1 fruit fly cellular context compared by ENCODE assay signal in genomic region chr3L:12831290-12831952, dm6.
A peak's percentile ranks its signal among the peaks of the same experiment; 100 is the strongest.
TF ChIP-seq lines count a peak whose summit lies in the region.

No protein-coding gene starts in this region.

TF ChIP-seq in whole organism, embryonic, 481 proteins besides CTCF, POLR2A, EP300 and RAD21 (continued from another document and continues in another):
- TF ChIP-seq CG11456 (GFP tag; IDR thresholded peaks at IDR 0.05; lab: Robert Waterston, UW): no peak
- TF ChIP-seq HLH3B (GFP tag; IDR thresholded peaks at IDR 0.05; lab: Robert Waterston, UW): 0 out of 2 replicates have a peak, but pooled peaks have one; percentile 16
- peak; percentile 40 for TF ChIP-seq BtbVII (GFP tag; optimal IDR thresholded peaks at IDR 0.05; lab: Kevin White, UChicago)
- no peak for TF ChIP-seq pum (GFP tag; optimal IDR thresholded peaks at IDR 0.05; lab: Kevin White, UChicago)
- no peak for TF ChIP-seq CG7928 (GFP tag; optimal IDR thresholded peaks at IDR 0.05; lab: Kevin White, UChicago)
- TF ChIP-seq CG4730 (GFP tag; IDR thresholded peaks at IDR 0.05; lab: Robert Waterston, UW): peak; percentile 16; the same call in 1 of the 2 replicates
- TF ChIP-seq CG7745 (tag; optimal IDR thresholded peaks at IDR 0.05; lab: Kevin White, UChicago): no peak
- TF ChIP-seq CG10654 (GFP tag; optimal IDR thresholded peaks at IDR 0.05; lab: Kevin White, UChicago): no peak
- TF ChIP-seq CG17612 (GFP tag; IDR thresholded peaks at IDR 0.05; lab: Robert Waterston, UW): no peak
- TF ChIP-seq chn (GFP tag; optimal IDR thresholded peaks at IDR 0.05; lab: Kevin White, UChicago): peak; percentile 24
- no peak for TF ChIP-seq slou (GFP tag; optimal IDR thresholded peaks at IDR 0.05; lab: Kevin White, UChicago)
- no peak for TF ChIP-seq CG9215 (GFP tag; IDR thresholded peaks at IDR 0.05; lab: Robert Waterston, UW)
- TF ChIP-seq repo (GFP tag; optimal IDR thresholded peaks at IDR 0.05; lab: Kevin White, UChicago): no peak
- TF ChIP-seq CG32772 (GFP tag; IDR thresholded peaks at IDR 0.05; lab: Robert Waterston, UW): 0 out of 2 replicates have a peak, but pooled peaks have one; percentile 35
- TF ChIP-seq sqz (GFP tag; optimal IDR thresholded peaks at IDR 0.05; lab: Kevin White, UChicago): no peak
- TF ChIP-seq Pdp1 (GFP tag; optimal IDR thresholded peaks at IDR 0.05; lab: Kevin White, UChicago): peak in 1 of 2 experiments; percentile 27
- peak; percentile 10 for TF ChIP-seq tin (GFP tag; optimal IDR thresholded peaks at IDR 0.05; lab: Kevin White, UChicago)
- TF ChIP-seq CG10959 (GFP tag; IDR thresholded peaks at IDR 0.05; lab: Robert Waterston, UW): no peak
- TF ChIP-seq CG17385 (GFP tag; optimal IDR thresholded peaks at IDR 0.05; lab: Kevin White, UChicago): peak; percentile 33
- peak; percentile 66 for TF ChIP-seq Rfx (GFP tag; IDR thresholded peaks at IDR 0.05; lab: Robert Waterston, UW)
- no peak for TF ChIP-seq scrt (GFP tag; optimal IDR thresholded peaks at IDR 0.05; lab: Kevin White, UChicago)
- peak; percentile 51 for TF ChIP-seq NfI (GFP tag; optimal IDR thresholded peaks at IDR 0.05; lab: Kevin White, UChicago)
- TF ChIP-seq Atf-2 (GFP tag; optimal IDR thresholded peaks at IDR 0.05; lab: Kevin White, UChicago): peak; percentile 35
- peak; percentile 67 for TF ChIP-seq Xbp1 (GFP tag; optimal IDR thresholded peaks at IDR 0.05; lab: Kevin White, UChicago)
- no peak for TF ChIP-seq inv (GFP tag; IDR thresholded peaks at IDR 0.05; lab: Robert Waterston, UW; ENCODE audit: partially characterized antibody)
- TF ChIP-seq B-H2 (GFP tag; optimal IDR thresholded peaks at IDR 0.05; lab: Kevin White, UChicago): no peak
- TF ChIP-seq Fer3 (tag; optimal IDR thresholded peaks at IDR 0.05; lab: Kevin White, UChicago): peak; percentile 56
- no peak for TF ChIP-seq CG4328 (GFP tag; optimal IDR thresholded peaks at IDR 0.05; lab: Kevin White, UChicago)
- TF ChIP-seq Gsc (GFP tag; IDR thresholded peaks at IDR 0.05; lab: Robert Waterston, UW): no peak
- no peak for TF ChIP-seq tna (GFP tag; IDR thresholded peaks at IDR 0.05; lab: Robert Waterston, UW; ENCODE audit: partially characterized antibody)
- TF ChIP-seq p53 (GFP tag; optimal IDR thresholded peaks at IDR 0.05; lab: Kevin White, UChicago): no peak
- no peak for TF ChIP-seq zf30C (GFP tag; optimal IDR thresholded peaks at IDR 0.05; lab: Kevin White, UChicago)
- TF ChIP-seq CG3726 (GFP tag; IDR thresholded peaks at IDR 0.05; lab: Robert Waterston, UW): no peak
- TF ChIP-seq CG15601 (tag; optimal IDR thresholded peaks at IDR 0.05; lab: Kevin White, UChicago): no peak
- no peak for TF ChIP-seq CG7963 (GFP tag; IDR thresholded peaks at IDR 0.05; lab: Robert Waterston, UW; ENCODE audit: partially characterized antibody)
- TF ChIP-seq CG1602 (GFP tag; optimal IDR thresholded peaks at IDR 0.05; lab: Kevin White, UChicago): peak; percentile 34
- TF ChIP-seq ac (GFP tag; optimal IDR thresholded peaks at IDR 0.05; lab: Kevin White, UChicago): no peak
- TF ChIP-seq pros (GFP tag; optimal IDR thresholded peaks at IDR 0.05; lab: Kevin White, UChicago): no peak
- peak; percentile 41 for TF ChIP-seq CG7786 (GFP tag; optimal IDR thresholded peaks at IDR 0.05; lab: Kevin White, UChicago)
- TF ChIP-seq mirr (GFP tag; optimal IDR thresholded peaks at IDR 0.05; lab: Kevin White, UChicago): no peak
- TF ChIP-seq amos (GFP tag; IDR thresholded peaks at IDR 0.05; lab: Robert Waterston, UW; ENCODE audit: partially characterized antibody): no peak
- TF ChIP-seq CG17328 (GFP tag; IDR thresholded peaks at IDR 0.05; lab: Robert Waterston, UW): peak; percentile 58
- TF ChIP-seq hb (GFP tag; IDR thresholded peaks at IDR 0.05; lab: Robert Waterston, UW; ENCODE audit: partially characterized antibody): no peak
- TF ChIP-seq CG18619 (GFP tag; optimal IDR thresholded peaks at IDR 0.05; lab: Kevin White, UChicago): peak; percentile 58
- TF ChIP-seq Stat92E (GFP tag; optimal IDR thresholded peaks at IDR 0.05; lab: Kevin White, UChicago): no peak
- TF ChIP-seq CG8478 (optimal IDR thresholded peaks at IDR 0.05; lab: Kevin White, UChicago): no peak
- TF ChIP-seq NC2α (GFP tag; optimal IDR thresholded peaks at IDR 0.05; lab: Kevin White, UChicago): no peak
- no peak for TF ChIP-seq ftz-f1 (GFP tag; optimal IDR thresholded peaks at IDR 0.05; lab: Kevin White, UChicago)
- no peak for TF ChIP-seq Gug (GFP tag; IDR thresholded peaks at IDR 0.05; lab: Robert Waterston, UW)
- TF ChIP-seq NC2β (GFP tag; optimal IDR thresholded peaks at IDR 0.05; lab: Kevin White, UChicago): no peak
- TF ChIP-seq Ptx1 (GFP tag; IDR thresholded peaks at IDR 0.05; lab: Robert Waterston, UW): peak; percentile 67
- TF ChIP-seq ap (GFP tag; IDR thresholded peaks at IDR 0.05; lab: Robert Waterston, UW): no peak
- TF ChIP-seq pzg (GFP tag; optimal IDR thresholded peaks at IDR 0.05; lab: Kevin White, UChicago): no peak
- peak; percentile 44 for TF ChIP-seq zfh2 (GFP tag; optimal IDR thresholded peaks at IDR 0.05; lab: Kevin White, UChicago)
- peak; percentile 60 for TF ChIP-seq CG7556 (GFP tag; optimal IDR thresholded peaks at IDR 0.05; lab: Kevin White, UChicago)
- peak; percentile 39; the same call in 1 of the 3 replicates for TF ChIP-seq ken (GFP tag; IDR thresholded peaks at IDR 0.05; lab: Robert Waterston, UW)
- peak; percentile 81 for TF ChIP-seq sens (GFP tag; lab: Kevin White, UChicago)
- TF ChIP-seq tap (tag; optimal IDR thresholded peaks at IDR 0.05; lab: Kevin White, UChicago): peak; percentile 7
- no peak for TF ChIP-seq trh (GFP tag; optimal IDR thresholded peaks at IDR 0.05; lab: Kevin White, UChicago)
- TF ChIP-seq Hmr (GFP tag; optimal IDR thresholded peaks at IDR 0.05; lab: Kevin White, UChicago): peak; percentile 70
- TF ChIP-seq CG12659 (GFP tag; optimal IDR thresholded peaks at IDR 0.05; lab: Kevin White, UChicago): peak; percentile 51
- TF ChIP-seq CG30403 (GFP tag; optimal IDR thresholded peaks at IDR 0.05; lab: Kevin White, UChicago): peak; percentile 74
- no peak; the same call in 1 of the 2 replicates for TF ChIP-seq Ravus (GFP tag; IDR thresholded peaks at IDR 0.05; lab: Robert Waterston, UW)
- no peak for TF ChIP-seq CG14667 (GFP tag; IDR thresholded peaks at IDR 0.05; lab: Robert Waterston, UW)
- TF ChIP-seq gsb (GFP tag; IDR thresholded peaks at IDR 0.05; lab: Robert Waterston, UW): no peak; the same call in 1 of the 2 replicates
- no peak for TF ChIP-seq CG14860 (GFP tag; IDR thresholded peaks at IDR 0.05; lab: Robert Waterston, UW; ENCODE audit: partially characterized antibody)
- peak; percentile 25 for TF ChIP-seq CG16863 (GFP tag; optimal IDR thresholded peaks at IDR 0.05; lab: Kevin White, UChicago)
- peak; percentile 58 for TF ChIP-seq CoRest (tag; optimal IDR thresholded peaks at IDR 0.05; lab: Kevin White, UChicago)
- no peak for TF ChIP-seq CG3065 (GFP tag; optimal IDR thresholded peaks at IDR 0.05; lab: Kevin White, UChicago)
- no peak for TF ChIP-seq Hr78 (GFP tag; optimal IDR thresholded peaks at IDR 0.05; lab: Kevin White, UChicago)
- 0 out of 2 replicates have a peak, but pooled peaks have one; percentile 13 for TF ChIP-seq CG14014 (GFP tag; IDR thresholded peaks at IDR 0.05; lab: Robert Waterston, UW)
- TF ChIP-seq CG8359 (GFP tag; optimal IDR thresholded peaks at IDR 0.05; lab: Kevin White, UChicago; ENCODE audit: borderline replicate concordance): no peak
- no peak; the same call in 1 of the 3 replicates for TF ChIP-seq CG2889 (GFP tag; IDR thresholded peaks at IDR 0.05; lab: Robert Waterston, UW)
- TF ChIP-seq CG6272 (GFP tag; IDR thresholded peaks at IDR 0.05; lab: Robert Waterston, UW): no peak; the same call in 1 of the 2 replicates
- TF ChIP-seq CG17568 (GFP tag; optimal IDR thresholded peaks at IDR 0.05; lab: Kevin White, UChicago): no peak
- no peak for TF ChIP-seq Neu2 (GFP tag; optimal IDR thresholded peaks at IDR 0.05; lab: Kevin White, UChicago; ENCODE audit: borderline replicate concordance)
- peak; percentile 43 for TF ChIP-seq CG17829 (tag; optimal IDR thresholded peaks at IDR 0.05; lab: Kevin White, UChicago)
- no peak for TF ChIP-seq lov (optimal IDR thresholded peaks at IDR 0.05; lab: Kevin White, UChicago)
- no peak for TF ChIP-seq lov (GFP tag; IDR thresholded peaks at IDR 0.05; lab: Robert Waterston, UW)
- TF ChIP-seq psq (GFP tag; optimal IDR thresholded peaks at IDR 0.05; lab: Kevin White, UChicago): no peak
- no peak for TF ChIP-seq sd (tag; optimal IDR thresholded peaks at IDR 0.05; lab: Kevin White, UChicago)
- no peak for TF ChIP-seq CG13123 (GFP tag; optimal IDR thresholded peaks at IDR 0.05; lab: Kevin White, UChicago)
- TF ChIP-seq Mes4 (GFP tag; optimal IDR thresholded peaks at IDR 0.05; lab: Kevin White, UChicago): peak; percentile 14
- TF ChIP-seq eyg (GFP tag; optimal IDR thresholded peaks at IDR 0.05; lab: Kevin White, UChicago): peak; percentile 18
- TF ChIP-seq CG12236 (GFP tag; optimal IDR thresholded peaks at IDR 0.05; lab: Kevin White, UChicago): no peak
- TF ChIP-seq CG6854 (GFP tag; optimal IDR thresholded peaks at IDR 0.05; lab: Kevin White, UChicago): peak; percentile 19
- TF ChIP-seq CG12071 (GFP tag; optimal IDR thresholded peaks at IDR 0.05; lab: Kevin White, UChicago): no peak
- TF ChIP-seq Hsf (GFP tag; optimal IDR thresholded peaks at IDR 0.05; lab: Kevin White, UChicago): peak; percentile 46
- no peak for TF ChIP-seq ro (GFP tag; IDR thresholded peaks at IDR 0.05; lab: Robert Waterston, UW)
- no peak for TF ChIP-seq Lpt (GFP tag; optimal IDR thresholded peaks at IDR 0.05; lab: Kevin White, UChicago)
- no peak for TF ChIP-seq CG6791 (GFP tag; IDR thresholded peaks at IDR 0.05; lab: Robert Waterston, UW; ENCODE audit: partially characterized antibody)
- TF ChIP-seq gt (GFP tag; IDR thresholded peaks at IDR 0.05; lab: Robert Waterston, UW): no peak
- no peak for TF ChIP-seq Blimp-1 (GFP tag; optimal IDR thresholded peaks at IDR 0.05; lab: Kevin White, UChicago)
- peak; percentile 19 for TF ChIP-seq Six4 (GFP tag; optimal IDR thresholded peaks at IDR 0.05; lab: Kevin White, UChicago)
- peak; percentile 32; the same call in 1 of the 2 replicates for TF ChIP-seq Taf1 (GFP tag; IDR thresholded peaks at IDR 0.05; lab: Robert Waterston, UW)
- TF ChIP-seq Meics (GFP tag; optimal IDR thresholded peaks at IDR 0.05; lab: Kevin White, UChicago): peak; percentile 54
- peak; percentile 26 for TF ChIP-seq tio (GFP tag; optimal IDR thresholded peaks at IDR 0.05; lab: Kevin White, UChicago)
- TF ChIP-seq sc (optimal IDR thresholded peaks at IDR 0.05; lab: Kevin White, UChicago): no peak
- TF ChIP-seq sc (GFP tag; optimal IDR thresholded peaks at IDR 0.05; lab: Kevin White, UChicago): no peak
- no peak for TF ChIP-seq CG33557 (GFP tag; optimal IDR thresholded peaks at IDR 0.05; lab: Kevin White, UChicago)
- TF ChIP-seq CG4820 (GFP tag; optimal IDR thresholded peaks at IDR 0.05; lab: Kevin White, UChicago): peak; percentile 22
- no peak for TF ChIP-seq peb (GFP tag; IDR thresholded peaks at IDR 0.05; lab: Robert Waterston, UW)
- peak; percentile 43 for TF ChIP-seq Ssrp (tag; optimal IDR thresholded peaks at IDR 0.05; lab: Kevin White, UChicago)
- TF ChIP-seq CkIIα-i1 (GFP tag; IDR thresholded peaks at IDR 0.05; lab: Robert Waterston, UW): no peak
- TF ChIP-seq CG13624 (GFP tag; optimal IDR thresholded peaks at IDR 0.05; lab: Kevin White, UChicago): peak; percentile 45
- no peak for TF ChIP-seq salm (tag; optimal IDR thresholded peaks at IDR 0.05; lab: Kevin White, UChicago)
- TF ChIP-seq CG2120 (GFP tag; optimal IDR thresholded peaks at IDR 0.05; lab: Kevin White, UChicago): peak; percentile 80
- no peak for TF ChIP-seq CG12104 (GFP tag; optimal IDR thresholded peaks at IDR 0.05; lab: Kevin White, UChicago)
- no peak for TF ChIP-seq CG33213 (GFP tag; optimal IDR thresholded peaks at IDR 0.05; lab: Kevin White, UChicago)
- 0 out of 2 replicates have a peak, but pooled peaks have one; percentile 26 for TF ChIP-seq ham (GFP tag; IDR thresholded peaks at IDR 0.05; lab: Robert Waterston, UW)
- no peak for TF ChIP-seq D (optimal IDR thresholded peaks at IDR 0.05; lab: Kevin White, UChicago)
- no peak for TF ChIP-seq D (GFP tag; optimal IDR thresholded peaks at IDR 0.05; lab: Kevin White, UChicago)
- no peak for TF ChIP-seq Opbp (GFP tag; IDR thresholded peaks at IDR 0.05; lab: Robert Waterston, UW; ENCODE audit: partially characterized antibody)
- peak; percentile 53 for TF ChIP-seq CG3281 (GFP tag; optimal IDR thresholded peaks at IDR 0.05; lab: Kevin White, UChicago)
- no peak for TF ChIP-seq CG10274 (GFP tag; optimal IDR thresholded peaks at IDR 0.05; lab: Kevin White, UChicago)
- TF ChIP-seq Ets97D (GFP tag; optimal IDR thresholded peaks at IDR 0.05; lab: Kevin White, UChicago): no peak
- no peak for TF ChIP-seq insv (GFP tag; optimal IDR thresholded peaks at IDR 0.05; lab: Kevin White, UChicago)
- TF ChIP-seq zen (tag; optimal IDR thresholded peaks at IDR 0.05; lab: Kevin White, UChicago): no peak
- no peak for TF ChIP-seq Vsx1 (GFP tag; optimal IDR thresholded peaks at IDR 0.05; lab: Kevin White, UChicago)
- peak; percentile 45 for TF ChIP-seq CG1233 (GFP tag; optimal IDR thresholded peaks at IDR 0.05; lab: Kevin White, UChicago)
- TF ChIP-seq ato (GFP tag; IDR thresholded peaks at IDR 0.05; lab: Robert Waterston, UW; ENCODE audit: partially characterized antibody): no peak
- no peak for TF ChIP-seq CG18011 (GFP tag; optimal IDR thresholded peaks at IDR 0.05; lab: Kevin White, UChicago)
- peak; percentile 20 for TF ChIP-seq gcm (GFP tag; optimal IDR thresholded peaks at IDR 0.05; lab: Kevin White, UChicago)
- no peak for TF ChIP-seq CG10565 (GFP tag; optimal IDR thresholded peaks at IDR 0.05; lab: Kevin White, UChicago)
- TF ChIP-seq CG11093 (GFP tag; IDR thresholded peaks at IDR 0.05; lab: Robert Waterston, UW): 0 out of 3 replicates have a peak, but pooled peaks have one; percentile 23
- TF ChIP-seq ewg (GFP tag; optimal IDR thresholded peaks at IDR 0.05; lab: Kevin White, UChicago): no peak
- TF ChIP-seq CG15696 (tag; optimal IDR thresholded peaks at IDR 0.05; lab: Kevin White, UChicago): no peak
- TF ChIP-seq aop (GFP tag; IDR thresholded peaks at IDR 0.05; lab: Robert Waterston, UW): no peak
- peak; percentile 61; the same call in 1 of the 2 replicates for TF ChIP-seq CG32532 (GFP tag; IDR thresholded peaks at IDR 0.05; lab: Robert Waterston, UW)
- peak; percentile 2 for TF ChIP-seq run (tag; optimal IDR thresholded peaks at IDR 0.05; lab: Kevin White, UChicago)
- TF ChIP-seq CG4360 (GFP tag; IDR thresholded peaks at IDR 0.05; lab: Robert Waterston, UW): no peak
- no peak for TF ChIP-seq CG31365 (tag; optimal IDR thresholded peaks at IDR 0.05; lab: Kevin White, UChicago)
- TF ChIP-seq gem (tag; optimal IDR thresholded peaks at IDR 0.05; lab: Kevin White, UChicago): peak; percentile 75
